Fruit fly (Drosophila melanogaster) Kc167 (cell line): ENCODE measurements around the gene Gpdh3.

Experiments used
- Sin3A ChIP-seq: fragments of >200 bp; optimal IDR thresholded peaks from 2 replicates; lab custom pipeline; 2018; ENCODE audit warnings: missing external identifiers
- insv ChIP-seq: fragments of >200 bp; optimal IDR thresholded peaks from 3 replicates; lab custom pipeline; 2018; ENCODE audit warnings: missing external identifiers
- psq ChIP-seq: fragments of >200 bp; optimal IDR thresholded peaks from 2 replicates; lab custom pipeline; 2017; ENCODE audit warnings: missing external identifiers

dm6 chr3R:22340207-22340606, 41.6 kb upstream of the Gpdh3 start, which contains the start of gene CG5388:
- TF ChIP-seq psq (lab: Kevin White, UChicago) (no peak), Sin3A (lab: Kevin White, UChicago) (no peak), insv (lab: Kevin White, UChicago) (no peak)
